Worm (Caenorhabditis elegans) whole organism, young adult: Measurements from ENCODE around the gene srp-7.

Experiments
- B0035.1 ChIP-seq: sonication (generic microtip); optimal IDR thresholded peaks from 2 replicates; lab custom pipeline; 2016; ENCODE audit warnings: missing genetic modification characterization, mild to moderate bottlenecking, missing compliant biosample characterization, missing genotype, missing genetic modification reagents
- F23B12.7 ChIP-seq: sonication (generic microtip); optimal IDR thresholded peaks from 2 replicates; lab custom pipeline; 2017; ENCODE audit warnings: missing genetic modification characterization, mild to moderate bottlenecking, missing compliant biosample characterization, antibody characterized with exemption, moderate library complexity; ENCODE audit not compliant: insufficient read depth
- F33H1.4 ChIP-seq: fragments of 200-800 bp; sonication (Bioruptor generic); IDR thresholded peaks from 2 replicates; pipeline ENCODE4 v1.3.6; 2022; ENCODE audit warnings: missing genetic modification reagents, missing genetic modification characterization, missing compliant biosample characterization
- F37B4.10 ChIP-seq: fragments of 200-800 bp; sonication (Bioruptor generic); IDR thresholded peaks from 2 replicates; pipeline ENCODE4 v1.3.6; 2022; ENCODE audit warnings: missing genetic modification characterization, missing compliant biosample characterization
- F52B5.7 ChIP-seq: sonication (generic microtip); optimal IDR thresholded peaks from 2 replicates; lab custom pipeline; 2016; ENCODE audit warnings: mild to moderate bottlenecking, missing genetic modification characterization, missing compliant biosample characterization
- F57A8.1 ChIP-seq: fragments of 200-800 bp; sonication (Bioruptor generic); optimal IDR thresholded peaks from 2 replicates; lab custom pipeline; 2018; ENCODE audit warnings: mild to moderate bottlenecking, missing genetic modification characterization, moderate library complexity, missing compliant biosample characterization
- F57C9.4 ChIP-seq: sonication (generic microtip); optimal IDR thresholded peaks from 2 replicates; lab custom pipeline; 2017; ENCODE audit warnings: mild to moderate bottlenecking, missing genetic modification characterization, missing compliant biosample characterization
- K11D2.4 ChIP-seq: fragments of 200-800 bp; sonication (Bioruptor generic); IDR thresholded peaks from 2 replicates; pipeline ENCODE4 v1.3.6; 2022; ENCODE audit warnings: missing genetic modification reagents, missing genetic modification characterization, missing compliant biosample characterization
- T26A5.8 ChIP-seq: sonication (generic microtip); optimal IDR thresholded peaks from 2 replicates; lab custom pipeline; 2016; ENCODE audit warnings: missing genetic modification characterization, missing compliant biosample characterization
- Y53F4B.3 ChIP-seq: fragments of 200-800 bp; sonication (Bioruptor generic); IDR thresholded peaks from 2 replicates; pipeline ENCODE4 v1.3.6; 2022; ENCODE audit warnings: missing genetic modification reagents, missing genetic modification characterization, missing compliant biosample characterization
- Y53G8AR.9 ChIP-seq: fragments of 200-800 bp; sonication (Bioruptor generic); conservative IDR thresholded peaks from 2 replicates; pipeline ENCODE4 v1.3.6; 2022; ENCODE audit warnings: missing genetic modification reagents, missing genetic modification characterization, missing compliant biosample characterization
- Y56A3A.18 ChIP-seq: fragments of 200-800 bp; sonication (Bioruptor generic); IDR thresholded peaks from 2 replicates; pipeline ENCODE4 v1.3.6; 2022; ENCODE audit warnings: missing genetic modification reagents, missing genetic modification characterization, missing compliant biosample characterization
- Y95B8A.8 ChIP-seq: fragments of 200-800 bp; sonication (Bioruptor generic); IDR thresholded peaks from 2 replicates; pipeline ENCODE4 v1.3.6; 2022; ENCODE audit warnings: missing genetic modification reagents, missing genetic modification characterization, missing compliant biosample characterization
- akir-1 ChIP-seq: fragments of 200-800 bp; sonication (Bioruptor generic); optimal IDR thresholded peaks from 2 replicates; lab custom pipeline; 2018; ENCODE audit warnings: mild to moderate bottlenecking, missing genetic modification characterization, moderate library complexity, missing compliant biosample characterization
- aptf-3 ChIP-seq: fragments of 200-800 bp; sonication (Bioruptor generic); IDR thresholded peaks from 2 replicates; pipeline ENCODE4 v1.3.6; 2022; ENCODE audit warnings: missing genetic modification characterization, missing compliant biosample characterization
- attf-5 ChIP-seq: fragments of 200-800 bp; sonication (Bioruptor generic); optimal IDR thresholded peaks from 2 replicates; lab custom pipeline; 2018; ENCODE audit warnings: mild to moderate bottlenecking, missing genetic modification characterization, missing compliant biosample characterization
- dpl-1 ChIP-seq: fragments of 150-350 bp; optimal IDR thresholded peaks from 2 replicates; lab custom pipeline; 2014; ENCODE audit warnings: missing biosample characterization, missing genetic modification reagents, missing genetic modification characterization
- egl-44 ChIP-seq: fragments of 200-800 bp; sonication (Bioruptor generic); IDR thresholded peaks from 2 replicates; pipeline ENCODE4 v1.3.6; 2022; ENCODE audit warnings: missing genetic modification reagents, missing genetic modification characterization, missing compliant biosample characterization
- hlh-26 ChIP-seq: fragments of 200-800 bp; sonication (Bioruptor generic); conservative IDR thresholded peaks from 2 replicates; pipeline ENCODE4 v1.3.6; 2022; ENCODE audit warnings: missing genetic modification reagents, missing genetic modification characterization, missing compliant biosample characterization
- hmg-1.2 ChIP-seq: fragments of 200-800 bp; sonication (Bioruptor generic); IDR thresholded peaks from 2 replicates; pipeline ENCODE4 v1.3.6; 2022; ENCODE audit warnings: missing genetic modification reagents, missing genetic modification characterization, missing compliant biosample characterization
- hmg-20 ChIP-seq: fragments of 200-800 bp; sonication (Bioruptor generic); IDR thresholded peaks from 2 replicates; pipeline ENCODE4 v1.3.6; 2022; ENCODE audit warnings: missing genetic modification reagents, missing genetic modification characterization, missing compliant biosample characterization
- lag-1 ChIP-seq: fragments of 200-800 bp; sonication (Bioruptor generic); IDR thresholded peaks from 2 replicates; pipeline ENCODE4 v1.3.6; 2022; ENCODE audit warnings: missing genetic modification reagents, missing genetic modification characterization, missing compliant biosample characterization
- let-607 ChIP-seq, 2 experiments: fragments of 200-800 bp in 1 of 2; sonication (Bioruptor generic) in 1 of 2; sonication (generic microtip) in 1 of 2; optimal IDR thresholded peaks; 2 replicates each; lab custom pipeline; 2016 to 2018; ENCODE audit warnings: mild to moderate bottlenecking in 2 of 2, missing compliant biosample characterization in 2 of 2, missing genetic modification characterization in 2 of 2, moderate library complexity in 2 of 2, missing genotype in 1 of 2
- lin-26 ChIP-seq: fragments of 200-800 bp; sonication (Bioruptor generic); IDR thresholded peaks from 2 replicates; pipeline ENCODE4 v1.3.6; 2022; ENCODE audit warnings: missing genetic modification reagents, missing genetic modification characterization, missing compliant biosample characterization
- lsl-1 ChIP-seq: fragments of 200-800 bp; sonication (Bioruptor generic); optimal IDR thresholded peaks from 2 replicates; lab custom pipeline; 2018; ENCODE audit warnings: mild to moderate bottlenecking, missing genetic modification characterization, moderate library complexity, missing compliant biosample characterization
- madf-10 ChIP-seq: sonication (generic microtip); optimal IDR thresholded peaks from 2 replicates; lab custom pipeline; 2016; ENCODE audit warnings: mild to moderate bottlenecking, missing genetic modification characterization, missing compliant biosample characterization
- mel-28 ChIP-seq: sonication (generic microtip); optimal IDR thresholded peaks from 2 replicates; lab custom pipeline; 2016; ENCODE audit warnings: borderline replicate concordance, mild to moderate bottlenecking, missing genetic modification characterization, missing compliant biosample characterization
- mes-4 ChIP-seq: sonication (generic microtip); optimal IDR thresholded peaks from 2 replicates; lab custom pipeline; 2016; ENCODE audit warnings: missing genotype, missing genetic modification characterization, missing compliant biosample characterization
- nfya-1 ChIP-seq: sonication (generic microtip); optimal IDR thresholded peaks from 2 replicates; lab custom pipeline; 2017; ENCODE audit warnings: antibody characterized with exemption, missing compliant biosample characterization, missing genetic modification characterization, borderline replicate concordance; ENCODE audit not compliant: insufficient read depth
- nhr-179 ChIP-seq: sonication (generic microtip); optimal IDR thresholded peaks from 2 replicates; lab custom pipeline; 2016; ENCODE audit warnings: mild to moderate bottlenecking, missing genetic modification characterization, missing compliant biosample characterization
- nhr-90 ChIP-seq: sonication (generic microtip); optimal IDR thresholded peaks from 2 replicates; lab custom pipeline; 2016; ENCODE audit warnings: missing genotype, mild to moderate bottlenecking, missing genetic modification characterization, missing compliant biosample characterization
- rpc-1 ChIP-seq, 2 experiments: fragments of 150-350 bp in 1 of 2; sonication (generic microtip) in 1 of 2; optimal IDR thresholded peaks; 2 replicates each; lab custom pipeline; 2014 to 2018; ENCODE audit warnings: missing biosample characterization in 1 of 2, missing genetic modification characterization in 1 of 2, missing genetic modification reagents in 1 of 2, missing genotype in 1 of 2
- snpc-3.4 ChIP-seq: sonication (generic microtip); optimal IDR thresholded peaks from 2 replicates; lab custom pipeline; 2017; ENCODE audit warnings: missing genetic modification characterization, mild to moderate bottlenecking, missing compliant biosample characterization, antibody characterized with exemption, moderate library complexity, missing genotype, missing genetic modification reagents
- somi-1 ChIP-seq: fragments of 200-800 bp; sonication (Bioruptor generic); optimal IDR thresholded peaks from 2 replicates; lab custom pipeline; 2018; ENCODE audit warnings: mild to moderate bottlenecking, missing genetic modification characterization, missing compliant biosample characterization
- sptf-2 ChIP-seq: fragments of 200-800 bp; sonication (Bioruptor generic); optimal IDR thresholded peaks from 2 replicates; lab custom pipeline; 2018; ENCODE audit warnings: mild to moderate bottlenecking, missing genetic modification characterization, missing compliant biosample characterization
- tbp1 ChIP-seq: fragments of 200-800 bp; sonication (Bioruptor generic); optimal IDR thresholded peaks from 2 replicates; lab custom pipeline; 2018; ENCODE audit warnings: mild to moderate bottlenecking, missing genetic modification characterization, missing compliant biosample characterization
- tbx-9 ChIP-seq: sonication (generic microtip); optimal IDR thresholded peaks from 2 replicates; lab custom pipeline; 2016; ENCODE audit warnings: borderline replicate concordance, missing genetic modification characterization, inconsistent platforms, missing compliant biosample characterization

srp-7 gene

DNA sequence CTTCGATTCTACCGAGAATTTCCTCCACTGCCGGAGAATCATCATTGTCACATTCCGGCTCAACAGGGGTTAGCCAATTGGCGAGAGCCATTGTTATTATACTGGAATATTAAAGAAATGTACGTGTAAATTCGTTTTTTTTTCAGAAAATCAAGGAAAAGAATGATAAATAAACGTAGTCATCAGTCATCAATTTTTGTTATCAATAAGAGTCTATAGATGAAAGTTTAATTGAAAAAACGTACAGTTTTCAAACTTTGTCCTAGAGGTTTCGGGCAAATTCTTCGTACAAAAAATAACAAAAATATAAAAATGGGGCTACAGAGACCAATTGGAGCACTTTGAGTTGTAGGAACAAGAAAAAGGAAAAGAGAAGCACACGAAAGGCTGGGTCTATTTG is 20.1 kb downstream of the srp-7 start, which contains the start of gene F20D6.11:
Gene F20D6.11, minus strand, starts transcription at position 101 of the 400 bp plus-strand sequence.
- TF ChIP-seq aptf-3 (no peak), let-607 (tag; optimal IDR thresholded peaks at IDR 0.05; lab: Kevin White, UChicago) (no peak), tbp1 (GFP tag; lab: Kevin White, UChicago) (no peak), somi-1 (GFP tag; lab: Kevin White, UChicago) (no peak), T26A5.8 (tag; lab: Kevin White, UChicago) (no peak), F23B12.7 (tag; lab: Kevin White, UChicago) (no peak), sptf-2 (GFP tag; lab: Kevin White, UChicago) (no peak), egl-44 (GFP tag; lab: Robert Waterston, UW) (no peak), F37B4.10 (GFP tag; lab: Robert Waterston, UW) (no peak), K11D2.4 (GFP tag; lab: Robert Waterston, UW) (no peak), Y56A3A.18 (GFP tag; lab: Robert Waterston, UW) (no peak), nhr-90 (tag; lab: Kevin White, UChicago) (no peak), tbx-9 (tag; lab: Kevin White, UChicago) (no peak), attf-5 (GFP tag; lab: Kevin White, UChicago) (no peak), mes-4 (tag; lab: Kevin White, UChicago) (no peak), hmg-20 (GFP tag; lab: Robert Waterston, UW) (no peak)

DNA sequence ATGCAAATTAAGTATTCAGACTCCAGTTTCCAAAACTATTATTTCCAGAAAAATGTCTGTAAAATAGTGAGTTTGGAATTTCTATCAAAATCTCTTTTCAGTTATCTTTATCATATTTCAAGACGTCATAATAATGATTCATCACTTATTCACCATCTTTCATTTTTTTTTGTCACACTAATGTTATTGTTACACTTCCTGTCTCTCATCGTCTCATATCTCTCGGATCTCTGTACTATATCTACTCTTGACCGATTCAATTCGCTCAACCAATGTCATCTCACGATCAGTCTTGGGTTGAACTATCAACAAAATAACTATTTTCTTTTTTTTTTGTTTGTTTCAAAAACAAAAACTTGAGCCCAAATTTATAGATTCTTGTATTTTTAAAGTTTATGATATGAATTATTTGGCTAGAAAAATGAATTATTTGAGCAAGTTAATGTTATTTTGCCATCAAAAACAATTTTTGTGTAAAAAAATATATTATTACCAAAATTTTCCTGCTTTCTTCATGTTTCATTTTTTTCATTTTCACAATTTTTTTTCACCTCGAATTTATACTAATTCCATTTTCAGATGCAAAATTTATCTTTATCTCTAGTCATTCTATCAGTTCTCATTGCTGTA is 22.4 kb downstream of the srp-7 start, which contains the start of gene cri-2:
Gene cri-2, plus strand, starts transcription at position 580 of the 630 bp plus-strand sequence.
- no peak for TF ChIP-seq F57A8.1 (GFP tag; lab: Kevin White, UChicago)
- no peak for TF ChIP-seq Y53G8AR.9 (GFP tag; lab: Robert Waterston, UW)
- peak; percentile 18; the same call in 1 of the 2 replicates for TF ChIP-seq hmg-1.2 (GFP tag; lab: Robert Waterston, UW)
- no peak for TF ChIP-seq F33H1.4 (GFP tag; lab: Robert Waterston, UW)

DNA sequence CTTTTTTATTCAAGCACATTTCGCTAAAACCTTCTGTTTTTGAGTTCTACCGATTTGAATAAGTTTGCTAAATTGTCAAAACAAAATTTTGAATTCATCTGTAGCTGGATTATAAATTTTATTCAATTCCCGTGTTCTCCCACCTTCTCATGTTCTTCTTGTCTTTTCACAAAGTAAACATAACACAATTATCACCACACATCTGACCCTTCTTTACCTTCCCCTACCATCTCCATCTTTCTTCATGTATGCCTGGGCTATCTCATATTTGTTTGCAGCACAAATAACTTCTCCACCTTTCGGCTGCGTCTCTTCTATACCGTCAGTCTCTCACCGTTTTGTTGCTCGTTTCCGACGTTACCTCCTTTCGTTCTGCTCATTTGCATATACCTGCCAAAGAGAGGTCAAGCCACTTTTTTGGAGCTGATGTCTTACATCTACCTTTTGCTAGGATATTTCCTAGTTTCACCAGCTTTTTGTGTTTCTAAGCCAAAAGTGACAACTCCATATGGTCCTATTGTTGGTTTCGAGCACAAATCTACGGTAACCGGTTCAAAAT is 24.2 kb downstream of the srp-7 start, which contains the start of gene cest-17:
Gene cest-17, plus strand, starts transcription at position 248 of the 559 bp plus-strand sequence.
- TF ChIP-seq lsl-1 (GFP tag; lab: Kevin White, UChicago) (no peak), lag-1 (GFP tag; lab: Robert Waterston, UW) (no peak), nhr-179 (tag; lab: Kevin White, UChicago) (no peak), akir-1 (no peak), nfya-1 (tag; lab: Kevin White, UChicago) (no peak), mel-28 (tag; lab: Kevin White, UChicago) (no peak), F52B5.7 (no peak), hmg-1.2 (GFP tag; lab: Robert Waterston, UW) (peak; percentile 30; the same call in 1 of the 2 replicates)

DNA sequence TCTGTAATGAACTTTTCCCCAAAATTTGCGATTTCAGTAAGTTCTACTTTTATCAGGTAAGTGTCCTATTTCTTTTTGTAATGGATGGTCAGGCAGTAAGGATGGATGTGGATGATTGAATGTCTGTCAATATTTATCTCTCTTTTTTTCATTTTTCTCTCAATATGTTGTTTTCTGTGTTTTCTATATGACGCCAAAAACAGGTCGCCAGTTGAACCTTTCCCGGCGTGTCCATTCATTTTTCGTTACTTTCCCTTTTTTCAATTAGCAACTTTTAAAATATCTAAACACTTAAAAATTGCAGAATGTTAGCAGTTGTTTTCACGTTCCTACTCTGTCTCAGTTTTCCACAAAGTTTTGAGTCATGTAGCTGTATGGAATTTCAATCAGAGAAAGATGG is 28.0 kb downstream of the srp-7 start, which contains the start of gene timp-1:
Gene timp-1, plus strand, starts transcription at position 305 of the 400 bp plus-strand sequence.
- no peak for TF ChIP-seq rpc-1 (optimal IDR thresholded peaks at IDR 0.05; lab: Kevin White, UChicago)
- TF ChIP-seq rpc-1 (tag; optimal IDR thresholded peaks at IDR 0.05; lab: Kevin White, UChicago) = no peak
- TF ChIP-seq aptf-3 = no peak
- TF ChIP-seq B0035.1 (tag; lab: Kevin White, UChicago) = no peak
- TF ChIP-seq Y53F4B.3 (GFP tag; lab: Robert Waterston, UW) = no peak
- no peak for TF ChIP-seq F57C9.4
- no peak for TF ChIP-seq Y95B8A.8 (GFP tag; lab: Robert Waterston, UW)
- no peak for TF ChIP-seq snpc-3.4 (tag; lab: Kevin White, UChicago)
- TF ChIP-seq dpl-1 (GFP tag; lab: Kevin White, UChicago) = no peak
- no peak for TF ChIP-seq lin-26 (GFP tag; lab: Robert Waterston, UW)
- TF ChIP-seq hlh-26 (GFP tag; lab: Robert Waterston, UW) = no peak
- no peak for TF ChIP-seq madf-10 (tag; lab: Kevin White, UChicago)
